Worm (Caenorhabditis elegans): ENCODE data around the gene K02A2.5.

ce11 chrII:7368761-7369160 lies 43.1 kb downstream of the K02A2.5 start, which contains the start of gene F43E2.6:
- TF ChIP-seq him-1 (tag; optimal IDR thresholded peaks at IDR 0.05) (no peak), dao-5 (tag; optimal IDR thresholded peaks at IDR 0.05) (no peak)

Data from whole organism, L4/young adult.